Fruit fly (Drosophila melanogaster) S2 (cell line): Measurements from ENCODE around the gene Fer3.

Experiments used
- CG8478 ChIP-seq: fragments of >200 bp; optimal IDR thresholded peaks from 2 replicates; lab custom pipeline; 2018
- CTCF ChIP-seq, 2 experiments: fragments of >200 bp; optimal IDR thresholded peaks; 2 replicates each; lab custom pipeline; 2018

dm6 chr3R:11665925-11666687 is 28.0 kb downstream of the Fer3 start:
- TF ChIP-seq CG8478 (no peak), CTCF (optimal IDR thresholded peaks at IDR 0.05; lab: Kevin White, UChicago) (no peak)
